Fruit fly (Drosophila melanogaster): ENCODE data around the gene Pop1.

The Pop1 gene

DNA sequence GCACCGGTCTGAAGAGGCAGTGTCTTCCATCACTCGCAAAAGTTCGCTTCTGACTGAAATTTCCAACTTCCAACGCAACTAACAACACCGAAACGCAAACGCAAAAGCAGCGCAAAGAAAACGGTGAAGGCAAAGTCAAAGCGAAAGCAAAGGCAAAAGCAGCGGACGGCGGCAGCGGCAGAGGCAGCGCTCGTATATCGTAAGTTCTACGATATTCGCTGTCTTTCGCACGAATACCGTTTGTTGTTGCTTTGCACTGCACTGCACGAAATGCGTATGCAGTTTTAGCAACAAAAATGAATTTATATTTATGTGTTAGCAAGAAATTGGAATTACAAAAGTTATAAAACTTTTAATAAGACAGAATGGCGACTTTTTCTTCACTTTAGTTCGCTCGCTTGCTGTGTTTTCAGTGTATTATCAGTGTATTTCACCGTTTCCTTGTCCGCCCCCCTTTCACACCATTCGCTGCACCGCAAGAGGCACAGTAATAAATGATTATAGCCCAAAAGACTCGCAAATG is 26.1 kb downstream of the Pop1 start, which contains the start of gene OtopLa (continued):
- TF ChIP-seq Spps (tag; optimal IDR thresholded peaks at IDR 0.05) (peak; percentile 69), run (tag; optimal IDR thresholded peaks at IDR 0.05) (peak; percentile 56), CG1647 (GFP tag; optimal IDR thresholded peaks at IDR 0.05) (peak; percentile 53), Sry-δ (GFP tag; optimal IDR thresholded peaks at IDR 0.05) (peak; percentile 31), CG11695 (GFP tag; IDR thresholded peaks at IDR 0.05) (peak; percentile 79), CG10959 (GFP tag; IDR thresholded peaks at IDR 0.05) (peak; percentile 80), Poxn (GFP tag; IDR thresholded peaks at IDR 0.05) (0 out of 2 replicates have a peak, but pooled peaks have one; percentile 15), CG11723 (GFP tag; optimal IDR thresholded peaks at IDR 0.05) (peak; percentile 60), Hey (tag; optimal IDR thresholded peaks at IDR 0.05) (no peak), Camta (GFP tag; optimal IDR thresholded peaks at IDR 0.05) (peak; percentile 85), Atf-2 (GFP tag; optimal IDR thresholded peaks at IDR 0.05) (peak; percentile 66), Sox102F (GFP tag; optimal IDR thresholded peaks at IDR 0.05) (peak; percentile 87), PHDP (tag; optimal IDR thresholded peaks at IDR 0.05) (peak; percentile 86), Bdp1 (GFP tag; optimal IDR thresholded peaks at IDR 0.05) (peak; percentile 55), B-H1 (GFP tag; IDR thresholded peaks at IDR 0.05) (peak; percentile 71), sna (GFP tag; IDR thresholded peaks at IDR 0.05; ENCODE audit: partially characterized antibody) (no peak), lmd (GFP tag; IDR thresholded peaks at IDR 0.05) (peak; percentile 84), CG12071 (GFP tag; optimal IDR thresholded peaks at IDR 0.05) (peak; percentile 74), Eip74EF (GFP tag; optimal IDR thresholded peaks at IDR 0.05) (peak in 1 of 2 experiments; percentile 80), CG32532 (GFP tag; IDR thresholded peaks at IDR 0.05) (peak; percentile 84), eyg (GFP tag; optimal IDR thresholded peaks at IDR 0.05) (peak; percentile 78), phol (tag; optimal IDR thresholded peaks at IDR 0.05) (peak; percentile 87), CG2202 (tag; optimal IDR thresholded peaks at IDR 0.05) (peak; percentile 77), sug (tag; optimal IDR thresholded peaks at IDR 0.05) (peak; percentile 45), CG3065 (GFP tag; optimal IDR thresholded peaks at IDR 0.05) (peak; percentile 34), Ets97D (GFP tag; optimal IDR thresholded peaks at IDR 0.05) (peak; percentile 56), amos (GFP tag; IDR thresholded peaks at IDR 0.05; ENCODE audit: partially characterized antibody) (no peak), CG18262 (tag; optimal IDR thresholded peaks at IDR 0.05) (peak; percentile 79), CG14050 (GFP tag; IDR thresholded peaks at IDR 0.05) (peak; percentile 70), CG6813 (GFP tag; optimal IDR thresholded peaks at IDR 0.05) (peak; percentile 80), CG6791 (GFP tag; IDR thresholded peaks at IDR 0.05; ENCODE audit: partially characterized antibody) (no peak), wor (GFP tag; IDR thresholded peaks at IDR 0.05) (peak; percentile 78), bcd (GFP tag; optimal IDR thresholded peaks at IDR 0.05) (peak; percentile 76), nmo (GFP tag; optimal IDR thresholded peaks at IDR 0.05) (peak; percentile 90), ems (GFP tag; optimal IDR thresholded peaks at IDR 0.05) (peak; percentile 68), CG1529 (GFP tag; optimal IDR thresholded peaks at IDR 0.05) (peak; percentile 78)

DNA sequence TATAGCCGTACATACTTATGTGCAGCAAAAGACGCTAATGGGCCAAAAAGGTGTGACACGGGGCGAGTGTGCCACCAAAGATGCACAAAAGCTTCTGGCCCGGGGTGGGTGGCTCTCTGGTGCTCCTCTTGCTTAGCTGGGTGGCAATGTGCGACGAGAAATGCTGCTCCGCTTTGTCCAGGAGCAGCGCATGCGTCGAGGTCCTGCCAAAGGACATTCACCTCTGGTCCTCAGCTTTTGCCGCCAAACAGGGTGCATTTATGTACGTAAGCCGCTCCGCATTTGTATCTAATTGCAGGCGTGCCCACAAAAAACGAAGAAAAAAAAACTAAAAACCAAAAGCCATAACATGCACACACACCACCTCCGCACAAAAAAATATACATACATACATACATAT is 26.9 kb downstream of the Pop1 start:
- TF ChIP-seq CG2129 (GFP tag; IDR thresholded peaks at IDR 0.05; ENCODE audit: partially characterized antibody) (no peak), CG32767 (GFP tag; IDR thresholded peaks at IDR 0.05) (0 out of 2 replicates have a peak, but pooled peaks have one; percentile 8), ewg (GFP tag; optimal IDR thresholded peaks at IDR 0.05) (peak; percentile 60)
